Worm (Caenorhabditis elegans): Measurements from ENCODE around the gene C09H10.5.

DNA sequence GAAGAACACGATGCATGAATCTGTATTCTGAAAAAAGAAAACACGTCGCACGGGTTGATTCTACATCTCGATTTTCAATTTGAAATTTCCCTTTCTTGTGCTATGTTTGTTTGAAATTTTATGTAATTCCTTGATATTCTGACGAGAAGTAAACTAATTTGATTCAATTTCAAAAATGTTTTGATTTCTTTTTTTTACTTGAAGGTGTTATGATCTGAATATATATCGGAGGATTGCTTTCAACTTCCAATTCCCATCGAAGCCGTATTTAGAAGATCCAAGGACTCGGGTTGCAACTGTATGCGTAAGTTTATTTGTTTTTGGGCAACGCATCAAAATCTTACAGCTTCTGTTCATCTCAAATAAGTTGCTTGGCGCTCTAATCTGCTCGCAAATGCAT, 23.8 kb upstream of the C09H10.5 start, which contains the start of gene F40F8.1:
- TF ChIP-seq nhr-77 (tag; optimal IDR thresholded peaks at IDR 0.05) (no peak), fkh-10 (GFP tag; optimal IDR thresholded peaks at IDR 0.05) (no peak), ama-1 (optimal IDR thresholded peaks at IDR 0.05) (no peak), unc-62 (GFP tag; optimal IDR thresholded peaks at IDR 0.05) (no peak), elt-3 (tag; optimal IDR thresholded peaks at IDR 0.05) (no peak), egl-27 (tag; optimal IDR thresholded peaks at IDR 0.05) (no peak), alr-1 (tag; optimal IDR thresholded peaks at IDR 0.05; ENCODE audit: borderline replicate concordance) (no peak), lsy-2 (tag; optimal IDR thresholded peaks at IDR 0.05) (no peak), vab-15 (tag; optimal IDR thresholded peaks at IDR 0.05) (no peak), mef-2 (tag; optimal IDR thresholded peaks at IDR 0.05) (no peak)
